Worm (Caenorhabditis elegans) whole organism, L3 larva: ENCODE measurements around the gene ZC204.13.

Source experiments
- R02D3.7 ChIP-seq: fragments of 150-350 bp; optimal IDR thresholded peaks from 2 replicates; lab custom pipeline; 2014; ENCODE audit warnings: missing biosample characterization, missing genetic modification characterization
- ZK546.5 ChIP-seq: sonication (generic microtip); optimal IDR thresholded peaks from 2 replicates; lab custom pipeline; 2017; ENCODE audit warnings: missing biosample characterization, missing genetic modification characterization
- aly-2 ChIP-seq: fragments of 150-350 bp; optimal IDR thresholded peaks from 2 replicates; lab custom pipeline; 2014; ENCODE audit warnings: missing biosample characterization, missing genetic modification characterization
- ama-1 ChIP-seq: fragments of 150-350 bp; optimal IDR thresholded peaks from 2 replicates; lab custom pipeline; 2018
- ceh-16 ChIP-seq: sonication (generic microtip); optimal IDR thresholded peaks from 2 replicates; lab custom pipeline; 2017; ENCODE audit warnings: missing biosample characterization, missing genetic modification characterization
- ceh-28 ChIP-seq: fragments of 150-350 bp; optimal IDR thresholded peaks from 2 replicates; lab custom pipeline; 2014; ENCODE audit warnings: missing biosample characterization, missing genetic modification reagents, missing genetic modification characterization
- ceh-9 ChIP-seq: sonication (generic microtip); optimal IDR thresholded peaks from 2 replicates; lab custom pipeline; 2018; ENCODE audit warnings: missing biosample characterization, missing genetic modification characterization
- daf-12 ChIP-seq: fragments of 150-350 bp; optimal IDR thresholded peaks from 2 replicates; lab custom pipeline; 2014; ENCODE audit warnings: missing biosample characterization, missing genetic modification reagents, missing genetic modification characterization
- egl-27 ChIP-seq: sonication (generic microtip); optimal IDR thresholded peaks from 4 replicates; lab custom pipeline; 2017; ENCODE audit warnings: missing biosample characterization, missing genetic modification reagents, missing genetic modification characterization
- elt-1 ChIP-seq: fragments of 150-350 bp; optimal IDR thresholded peaks from 2 replicates; lab custom pipeline; 2014; ENCODE audit warnings: missing biosample characterization, missing genetic modification characterization
- elt-2 ChIP-seq: sonication (generic microtip); optimal IDR thresholded peaks from 2 replicates; lab custom pipeline; 2016; ENCODE audit warnings: missing genetic modification reagents, mild to moderate bottlenecking, missing genetic modification characterization, missing compliant biosample characterization
- elt-3 ChIP-seq, 3 experiments: fragments of 150-350 bp in 1 of 3; sonication (generic microtip) in 2 of 3; optimal IDR thresholded peaks; 2 replicates in 2 of 3; 4 replicates in 1 of 3; lab custom pipeline; 2014 to 2017; ENCODE audit warnings: missing biosample characterization in 3 of 3, missing genetic modification characterization in 3 of 3
- eor-1 ChIP-seq, 2 experiments: fragments of 150-350 bp; optimal IDR thresholded peaks; 2 replicates each; lab custom pipeline; 2014 to 2018; ENCODE audit warnings: missing biosample characterization in 2 of 2, missing genetic modification characterization in 2 of 2
- fkh-10 ChIP-seq: sonication (generic microtip); optimal IDR thresholded peaks from 2 replicates; lab custom pipeline; 2017; ENCODE audit warnings: missing biosample characterization, missing genetic modification reagents, missing genetic modification characterization
- fos-1 ChIP-seq: fragments of 150-350 bp; optimal IDR thresholded peaks from 2 replicates; lab custom pipeline; 2014; ENCODE audit warnings: missing biosample characterization, missing genetic modification characterization
- hmg-11 ChIP-seq: sonication (generic microtip); optimal IDR thresholded peaks from 2 replicates; lab custom pipeline; 2016; ENCODE audit warnings: missing genetic modification characterization, missing compliant biosample characterization
- jun-1 ChIP-seq: fragments of 150-350 bp; optimal IDR thresholded peaks from 2 replicates; lab custom pipeline; 2014; ENCODE audit warnings: missing biosample characterization, missing genetic modification reagents, missing genetic modification characterization
- lin-39 ChIP-seq: fragments of 150-350 bp; optimal IDR thresholded peaks from 2 replicates; lab custom pipeline; 2018; ENCODE audit warnings: missing biosample characterization, missing genetic modification reagents, missing genetic modification characterization
- lsy-12 ChIP-seq: sonication (generic microtip); optimal IDR thresholded peaks from 2 replicates; lab custom pipeline; 2016; ENCODE audit warnings: mild to moderate bottlenecking, missing genetic modification characterization, missing compliant biosample characterization
- mdl-1 ChIP-seq: fragments of 150-350 bp; optimal IDR thresholded peaks from 2 replicates; lab custom pipeline; 2014; ENCODE audit warnings: missing biosample characterization, missing genetic modification characterization
- mml-1 ChIP-seq: fragments of 150-350 bp; sonication (generic microtip); optimal IDR thresholded peaks from 3 replicates; lab custom pipeline; 2014; ENCODE audit warnings: missing biosample characterization, missing genetic modification characterization
- nfya-1 ChIP-seq: sonication (generic microtip); optimal IDR thresholded peaks from 2 replicates; lab custom pipeline; 2017; ENCODE audit warnings: missing genetic modification characterization, mild to moderate bottlenecking, missing compliant biosample characterization, antibody characterized with exemption, moderate library complexity; ENCODE audit not compliant: insufficient read depth
- nhr-11 ChIP-seq: fragments of 150-350 bp; optimal IDR thresholded peaks from 2 replicates; lab custom pipeline; 2014; ENCODE audit warnings: missing biosample characterization, missing genetic modification characterization
- nhr-12 ChIP-seq: fragments of 150-350 bp; optimal IDR thresholded peaks from 2 replicates; lab custom pipeline; 2014; ENCODE audit warnings: missing biosample characterization, missing genetic modification characterization
- nhr-237 ChIP-seq: fragments of 150-350 bp; optimal IDR thresholded peaks from 2 replicates; lab custom pipeline; 2014; ENCODE audit warnings: missing biosample characterization, missing genetic modification characterization
- nhr-25 ChIP-seq: sonication (generic microtip); optimal IDR thresholded peaks from 2 replicates; lab custom pipeline; 2017; ENCODE audit warnings: missing biosample characterization, missing genetic modification characterization
- nhr-28 ChIP-seq: fragments of 150-350 bp; optimal IDR thresholded peaks from 2 replicates; lab custom pipeline; 2014; ENCODE audit warnings: missing biosample characterization, missing genetic modification characterization
- nhr-43 ChIP-seq: sonication (generic microtip); optimal IDR thresholded peaks from 2 replicates; lab custom pipeline; 2016; ENCODE audit warnings: mild to moderate bottlenecking, missing genetic modification characterization, missing compliant biosample characterization; ENCODE audit not compliant: poor library complexity, severe bottlenecking
- nhr-76 ChIP-seq: fragments of 150-350 bp; sonication (generic microtip); optimal IDR thresholded peaks from 5 replicates; lab custom pipeline; 2014; ENCODE audit warnings: missing biosample characterization, missing genetic modification characterization
- nhr-77 ChIP-seq: fragments of 150-350 bp; optimal IDR thresholded peaks from 2 replicates; lab custom pipeline; 2014; ENCODE audit warnings: missing biosample characterization, missing genetic modification characterization
- pha-4 ChIP-seq: fragments of 150-350 bp; optimal IDR thresholded peaks from 2 replicates; lab custom pipeline; 2014; ENCODE audit warnings: missing biosample characterization, missing genetic modification reagents, missing genetic modification characterization
- pqm-1 ChIP-seq: fragments of 150-350 bp; optimal IDR thresholded peaks from 2 replicates; lab custom pipeline; 2017; ENCODE audit warnings: missing biosample characterization, missing genetic modification characterization, inconsistent platforms
- sea-2 ChIP-seq: fragments of 150-350 bp; sonication (generic microtip); optimal IDR thresholded peaks from 4 replicates; lab custom pipeline; 2014; ENCODE audit warnings: missing biosample characterization, missing genetic modification reagents, missing genetic modification characterization
- skn-1 ChIP-seq: fragments of 150-350 bp; optimal IDR thresholded peaks from 2 replicates; lab custom pipeline; 2014; ENCODE audit warnings: missing biosample characterization, missing genetic modification characterization
- snpc-4 ChIP-seq: fragments of 150-350 bp; optimal IDR thresholded peaks from 2 replicates; lab custom pipeline; 2014; ENCODE audit warnings: missing biosample characterization, missing genetic modification characterization
- tbx-2 ChIP-seq: sonication (generic microtip); optimal IDR thresholded peaks from 2 replicates; lab custom pipeline; 2016; ENCODE audit warnings: mild to moderate bottlenecking, missing genetic modification characterization, missing compliant biosample characterization
- unc-39 ChIP-seq: sonication (generic microtip); optimal IDR thresholded peaks from 4 replicates; lab custom pipeline; 2017; ENCODE audit warnings: missing biosample characterization, missing genetic modification characterization
- unc-62 ChIP-seq: fragments of 150-350 bp; sonication (generic microtip); optimal IDR thresholded peaks from 4 replicates; lab custom pipeline; 2014; ENCODE audit warnings: missing biosample characterization, missing genetic modification reagents, missing genetic modification characterization
- zag-1 ChIP-seq: fragments of 150-350 bp; optimal IDR thresholded peaks from 2 replicates; lab custom pipeline; 2014; ENCODE audit warnings: missing biosample characterization, missing genetic modification characterization
- ztf-11 ChIP-seq: fragments of 150-350 bp; optimal IDR thresholded peaks from 2 replicates; lab custom pipeline; 2014; ENCODE audit warnings: missing biosample characterization, missing genetic modification characterization
- ztf-4 ChIP-seq: fragments of 150-350 bp; optimal IDR thresholded peaks from 2 replicates; lab custom pipeline; 2014; ENCODE audit warnings: missing biosample characterization, missing genetic modification characterization

ZC204.13 gene

ce11 chrII:1694530-1694929 is 33.7 kb upstream of the ZC204.13 start, which contains the start of gene fbxc-26:
fbxc-26 (minus strand) TSS chrII:1694630.
- TF ChIP-seq unc-39 (tag; lab: Kevin White, UChicago), result no peak
- TF ChIP-seq sea-2 (GFP tag; lab: Kevin White, UChicago), result no peak
- TF ChIP-seq elt-2 (tag; lab: Kevin White, UChicago), result no peak
- TF ChIP-seq zag-1 (tag; lab: Kevin White, UChicago), result no peak
- no peak for TF ChIP-seq fos-1 (tag; lab: Kevin White, UChicago)
- TF ChIP-seq pqm-1, result no peak
- TF ChIP-seq pha-4, result no peak
- no peak for TF ChIP-seq mdl-1 (tag; lab: Kevin White, UChicago)
- no peak for TF ChIP-seq ceh-16 (tag; lab: Kevin White, UChicago)
- TF ChIP-seq nhr-28 (tag; lab: Kevin White, UChicago), result no peak
- no peak for TF ChIP-seq lsy-12 (tag; lab: Kevin White, UChicago)
- no peak for TF ChIP-seq egl-27

ce11 chrII:1692827-1693226 is 32.0 kb upstream of the ZC204.13 start, which contains the start of gene fbxc-21:
fbxc-21 (minus strand) TSS chrII:1692927.
- no peak for TF ChIP-seq unc-62 (GFP tag; lab: Kevin White, UChicago)
- TF ChIP-seq nfya-1 (tag; lab: Kevin White, UChicago), result no peak
- no peak for TF ChIP-seq R02D3.7 (tag; lab: Kevin White, UChicago)
- TF ChIP-seq fos-1 (tag; lab: Kevin White, UChicago), result no peak
- TF ChIP-seq mdl-1 (tag; lab: Kevin White, UChicago), result no peak
- no peak for TF ChIP-seq nhr-11 (tag; lab: Kevin White, UChicago)
- TF ChIP-seq nhr-28 (tag; lab: Kevin White, UChicago), result no peak
- TF ChIP-seq nhr-77 (tag; lab: Kevin White, UChicago), result no peak
- no peak for TF ChIP-seq elt-1 (tag; lab: Kevin White, UChicago)
- no peak for TF ChIP-seq pqm-1
- TF ChIP-seq nhr-43, result no peak
- TF ChIP-seq nhr-12, result no peak
- no peak for TF ChIP-seq ceh-9 (tag; lab: Kevin White, UChicago)
- no peak for TF ChIP-seq skn-1 (tag; lab: Kevin White, UChicago)
- no peak for TF ChIP-seq ztf-4 (tag; lab: Kevin White, UChicago)
- TF ChIP-seq ceh-16 (tag; lab: Kevin White, UChicago), result no peak
- TF ChIP-seq unc-39 (tag; lab: Kevin White, UChicago), result no peak
- TF ChIP-seq ceh-28 (tag; lab: Kevin White, UChicago), result no peak
- no peak for TF ChIP-seq snpc-4 (tag; lab: Kevin White, UChicago)
- no peak for TF ChIP-seq hmg-11 (tag; lab: Kevin White, UChicago)

- TF ChIP-seq egl-27, result no peak
- TF ChIP-seq ZK546.5 (tag; lab: Kevin White, UChicago), result no peak
- TF ChIP-seq ztf-11 (tag; lab: Kevin White, UChicago), result no peak
- TF ChIP-seq nhr-237, result no peak
- TF ChIP-seq daf-12 (tag; lab: Kevin White, UChicago), result no peak
- TF ChIP-seq mdl-1 (tag; lab: Kevin White, UChicago), result no peak
- TF ChIP-seq elt-2 (tag; lab: Kevin White, UChicago), result no peak
- no peak for TF ChIP-seq unc-62 (GFP tag; lab: Kevin White, UChicago)
- TF ChIP-seq nhr-43, result no peak
- no peak for TF ChIP-seq aly-2
- no peak for TF ChIP-seq eor-1 (tag; optimal IDR thresholded peaks at IDR 0.05; lab: Kevin White, UChicago)
- no peak for TF ChIP-seq jun-1 (tag; lab: Kevin White, UChicago)
- TF ChIP-seq zag-1 (tag; lab: Kevin White, UChicago), result no peak
- no peak for TF ChIP-seq mml-1
- no peak for TF ChIP-seq tbx-2 (tag; lab: Kevin White, UChicago)
- TF ChIP-seq ama-1, result no peak
Measured at ce11 chrII:1691011-1691410, 30.2 kb upstream of the ZC204.13 start, which contains the start of gene fbxc-22. fbxc-22 (minus strand) TSS chrII:1691111.

- TF ChIP-seq ceh-16 (tag; lab: Kevin White, UChicago), result no peak
- TF ChIP-seq elt-1 (tag; lab: Kevin White, UChicago), result no peak
- no peak for TF ChIP-seq skn-1 (tag; lab: Kevin White, UChicago)
- TF ChIP-seq aly-2, result no peak
- no peak for TF ChIP-seq nfya-1 (tag; lab: Kevin White, UChicago)
- TF ChIP-seq ceh-28 (tag; lab: Kevin White, UChicago), result no peak
- no peak for TF ChIP-seq pha-4
- no peak for TF ChIP-seq zag-1 (tag; lab: Kevin White, UChicago)
- TF ChIP-seq fos-1 (tag; lab: Kevin White, UChicago), result no peak
- no peak for TF ChIP-seq nhr-25
- no peak for TF ChIP-seq snpc-4 (tag; lab: Kevin White, UChicago)
- TF ChIP-seq fkh-10 (GFP tag; lab: Kevin White, UChicago), result no peak
- no peak for TF ChIP-seq daf-12 (tag; lab: Kevin White, UChicago)
- TF ChIP-seq pqm-1, result no peak
- TF ChIP-seq tbx-2 (tag; lab: Kevin White, UChicago), result no peak
- no peak for TF ChIP-seq lin-39 (tag; lab: Kevin White, UChicago)
- no peak for TF ChIP-seq nhr-76 (tag; lab: Kevin White, UChicago)
- no peak for TF ChIP-seq R02D3.7 (tag; lab: Kevin White, UChicago)
- TF ChIP-seq elt-3 (tag; optimal IDR thresholded peaks at IDR 0.05; lab: Kevin White, UChicago), result no peak
- TF ChIP-seq elt-2 (tag; lab: Kevin White, UChicago), result no peak
Measured at ce11 chrII:1688813-1689212, 28.0 kb upstream of the ZC204.13 start, which contains the start of the genes fbxb-18 and fbxb-19. fbxb-18 (minus strand) TSS chrII:1688913. fbxb-19 (minus strand) TSS chrII:1689181.
